Worm (Caenorhabditis elegans): ENCODE measurements around the gene C34F6.7.

- TF ChIP-seq F10B5.3 (tag; optimal IDR thresholded peaks at IDR 0.05) (no peak), saeg-2 (GFP tag; IDR thresholded peaks at IDR 0.05) (no peak)
Observed at ce11 chrX:11208788-11209187, 6.5 kb downstream of the C34F6.7 start, which contains the start of gene C34F6.5.

Measured in whole organism, L4 larva.